Worm (Caenorhabditis elegans) whole organism, young adult: ENCODE measurements around the gene T26A8.3.
A peak's percentile ranks its signal among the peaks of the same experiment; 100 is the strongest.

ENCODE experiments used
- B0035.1 ChIP-seq: sonication (generic microtip); optimal IDR thresholded peaks from 2 replicates; lab custom pipeline; 2016; ENCODE audit warnings: missing genetic modification characterization, mild to moderate bottlenecking, missing compliant biosample characterization, missing genotype, missing genetic modification reagents
- fkh-3 ChIP-seq: sonication (generic microtip); optimal IDR thresholded peaks from 2 replicates; lab custom pipeline; 2016; ENCODE audit warnings: mild to moderate bottlenecking, missing genetic modification characterization, missing compliant biosample characterization
- him-1 ChIP-seq: sonication (generic microtip); optimal IDR thresholded peaks from 2 replicates; lab custom pipeline; 2016; ENCODE audit warnings: missing genotype, missing genetic modification reagents, missing genetic modification characterization, missing compliant biosample characterization
- lin-40 ChIP-seq: sonication (generic microtip); optimal IDR thresholded peaks from 2 replicates; lab custom pipeline; 2016; ENCODE audit warnings: missing genetic modification characterization, mild to moderate bottlenecking, missing compliant biosample characterization, missing genotype, missing genetic modification reagents
- madf-3 ChIP-seq: fragments of 200-800 bp; sonication (Bioruptor generic); IDR thresholded peaks from 2 replicates; pipeline ENCODE4 v1.3.6; 2022; ENCODE audit warnings: missing genetic modification reagents, missing genetic modification characterization, missing compliant biosample characterization
- nfya-1 ChIP-seq: sonication (generic microtip); optimal IDR thresholded peaks from 2 replicates; lab custom pipeline; 2017; ENCODE audit warnings: antibody characterized with exemption, missing compliant biosample characterization, missing genetic modification characterization, borderline replicate concordance; ENCODE audit not compliant: insufficient read depth
- pha-4 ChIP-seq: fragments of 150-350 bp; sonication (generic microtip); optimal IDR thresholded peaks from 2 replicates; lab custom pipeline; 2014; ENCODE audit warnings: missing biosample characterization, missing genetic modification reagents, missing genetic modification characterization
- snpc-4 ChIP-seq, 5 experiments: fragments of 150-350 bp in 1 of 5; sonication (generic microtip) in 4 of 5; optimal IDR thresholded peaks; 2 replicates each; lab custom pipeline; 2014 to 2018; ENCODE audit warnings: missing genetic modification characterization in 5 of 5, missing biosample characterization in 3 of 5, antibody characterized with exemption in 2 of 5, mild to moderate bottlenecking in 2 of 5, missing compliant biosample characterization in 2 of 5, missing genotype in 2 of 5, moderate library complexity in 2 of 5, missing genetic modification reagents in 1 of 5
- unc-130 ChIP-seq: sonication (generic microtip); optimal IDR thresholded peaks from 2 replicates; lab custom pipeline; 2016; ENCODE audit warnings: missing genetic modification reagents, missing genetic modification characterization, missing compliant biosample characterization
- unc-62 ChIP-seq: fragments of 150-350 bp; optimal IDR thresholded peaks from 2 replicates; lab custom pipeline; 2014; ENCODE audit warnings: missing biosample characterization, missing genetic modification reagents, missing genetic modification characterization
- zim-3 ChIP-seq: sonication (generic microtip); optimal IDR thresholded peaks from 2 replicates; lab custom pipeline; 2017; ENCODE audit warnings: mild to moderate bottlenecking, missing genetic modification characterization, moderate library complexity, missing compliant biosample characterization

DNA sequence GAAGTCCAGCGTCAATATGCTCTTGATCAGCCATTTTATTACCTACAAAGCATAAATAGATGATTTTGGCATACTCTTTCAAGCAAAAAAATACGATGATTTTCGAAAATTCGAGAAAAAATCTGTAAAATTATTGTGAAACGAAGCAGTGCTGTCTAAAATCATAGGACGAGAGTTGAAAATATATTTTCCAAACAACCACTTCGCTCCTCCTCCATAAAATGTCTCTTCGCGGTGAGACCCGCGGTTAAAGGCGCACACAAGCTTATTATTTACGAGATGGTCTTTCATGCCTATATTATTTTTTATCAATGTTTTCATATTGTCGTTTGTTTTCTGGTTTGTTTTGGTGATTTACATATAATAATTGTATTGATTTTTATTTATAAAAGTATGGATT is 47.2 kb downstream of the T26A8.3 start, which contains the start of gene nap-1:
- TF ChIP-seq madf-3 (GFP tag; lab: Robert Waterston, UW) (no peak), unc-130 (GFP tag; lab: Kevin White, UChicago) (no peak), snpc-4 (GFP tag; optimal IDR thresholded peaks at IDR 0.05; lab: Kevin White, UChicago) (no peak), snpc-4 (tag; optimal IDR thresholded peaks at IDR 0.05; lab: Kevin White, UChicago) (peak in 2 of 4 experiments; percentile 53 to 80), lin-40 (peak; percentile 37), pha-4 (no peak), B0035.1 (tag; lab: Kevin White, UChicago) (no peak), him-1 (tag; lab: Kevin White, UChicago) (no peak), nfya-1 (tag; lab: Kevin White, UChicago) (no peak), zim-3 (no peak), fkh-3 (tag; lab: Kevin White, UChicago) (no peak), unc-62 (GFP tag; lab: Kevin White, UChicago) (no peak)
